Worm (Caenorhabditis elegans) whole organism, mixed stage, embryonic: ENCODE results near the gene C04A11.1.

Experiments
- bed-3 ChIP-seq: fragments of 200-800 bp; sonication (Bioruptor generic); optimal IDR thresholded peaks from 3 replicates; lab custom pipeline; 2018; ENCODE audit warnings: mild to moderate bottlenecking, missing genetic modification characterization, moderate library complexity, missing compliant biosample characterization
- blmp-1 ChIP-seq: fragments of 150-350 bp; optimal IDR thresholded peaks from 2 replicates; lab custom pipeline; 2014; ENCODE audit warnings: missing biosample characterization, missing genetic modification characterization
- ceh-39 ChIP-seq: fragments of 150-350 bp; optimal IDR thresholded peaks from 2 replicates; lab custom pipeline; 2014; ENCODE audit warnings: missing biosample characterization, missing genetic modification characterization
- ceh-43 ChIP-seq: fragments of 200-800 bp; sonication (Bioruptor generic); optimal IDR thresholded peaks from 2 replicates; lab custom pipeline; 2018; ENCODE audit warnings: mild to moderate bottlenecking, missing genetic modification characterization, moderate library complexity, missing compliant biosample characterization
- ceh-83 ChIP-seq: fragments of 200-800 bp; sonication (Bioruptor generic); optimal IDR thresholded peaks from 2 replicates; lab custom pipeline; 2018; ENCODE audit warnings: mild to moderate bottlenecking, missing genetic modification characterization, missing compliant biosample characterization
- ces-1 ChIP-seq: fragments of 150-350 bp; optimal IDR thresholded peaks from 2 replicates; lab custom pipeline; 2014; ENCODE audit warnings: missing biosample characterization, missing genetic modification reagents, missing genetic modification characterization
- cnd-1 ChIP-seq: fragments of 200-800 bp; sonication (Bioruptor generic); optimal IDR thresholded peaks from 2 replicates; lab custom pipeline; 2018; ENCODE audit warnings: mild to moderate bottlenecking, missing genetic modification characterization, missing compliant biosample characterization
- flh-1 ChIP-seq: fragments of 200-800 bp; sonication (Bioruptor generic); optimal IDR thresholded peaks from 2 replicates; lab custom pipeline; 2018; ENCODE audit warnings: mild to moderate bottlenecking, missing genetic modification characterization, moderate library complexity, missing compliant biosample characterization
- ham-2 ChIP-seq: fragments of 200-800 bp; sonication (Bioruptor generic); optimal IDR thresholded peaks from 2 replicates; lab custom pipeline; 2018; ENCODE audit warnings: mild to moderate bottlenecking, missing genetic modification characterization, missing compliant biosample characterization
- hlh-1 ChIP-seq: fragments of 150-350 bp; optimal IDR thresholded peaks from 2 replicates; lab custom pipeline; 2014; ENCODE audit warnings: missing biosample characterization, missing genetic modification reagents, missing genetic modification characterization
- lin-32 ChIP-seq: fragments of 200-800 bp; sonication (Bioruptor generic); optimal IDR thresholded peaks from 2 replicates; lab custom pipeline; 2018; ENCODE audit warnings: mild to moderate bottlenecking, missing genetic modification characterization, missing compliant biosample characterization
- mab-5 ChIP-seq: fragments of 150-350 bp; optimal IDR thresholded peaks from 2 replicates; lab custom pipeline; 2014; ENCODE audit warnings: missing biosample characterization, missing genetic modification characterization
- mep-1 ChIP-seq: fragments of 150-350 bp; optimal IDR thresholded peaks from 2 replicates; lab custom pipeline; 2017; ENCODE audit warnings: missing biosample characterization, missing genetic modification reagents, missing genetic modification characterization, inconsistent platforms
- mls-2 ChIP-seq: sonication (generic microtip); optimal IDR thresholded peaks from 2 replicates; lab custom pipeline; 2016; ENCODE audit warnings: mild to moderate bottlenecking, missing genetic modification characterization, moderate library complexity, missing compliant biosample characterization
- nhr-12 ChIP-seq: fragments of 150-350 bp; optimal IDR thresholded peaks from 2 replicates; lab custom pipeline; 2014; ENCODE audit warnings: missing biosample characterization, missing genetic modification characterization
- nhr-2 ChIP-seq: fragments of 150-350 bp; optimal IDR thresholded peaks from 2 replicates; lab custom pipeline; 2014; ENCODE audit warnings: missing biosample characterization, missing genetic modification characterization
- nhr-237 ChIP-seq: fragments of 150-350 bp; optimal IDR thresholded peaks from 2 replicates; lab custom pipeline; 2014; ENCODE audit warnings: missing biosample characterization, missing genetic modification characterization
- nhr-28 ChIP-seq: fragments of 150-350 bp; optimal IDR thresholded peaks from 2 replicates; lab custom pipeline; 2014; ENCODE audit warnings: missing biosample characterization, missing genetic modification characterization
- nhr-76 ChIP-seq: sonication (generic microtip); optimal IDR thresholded peaks from 2 replicates; lab custom pipeline; 2017; ENCODE audit warnings: missing biosample characterization, missing genetic modification characterization
- pha-4 ChIP-seq: fragments of 150-350 bp; optimal IDR thresholded peaks from 2 replicates; lab custom pipeline; 2018; ENCODE audit warnings: missing biosample characterization, missing genetic modification reagents, missing genetic modification characterization
- sem-2 ChIP-seq: fragments of 200-800 bp; sonication (Bioruptor generic); optimal IDR thresholded peaks from 2 replicates; lab custom pipeline; 2018; ENCODE audit warnings: mild to moderate bottlenecking, missing genetic modification characterization, missing compliant biosample characterization
- snpc-4 ChIP-seq: fragments of 150-350 bp; optimal IDR thresholded peaks from 2 replicates; lab custom pipeline; 2014; ENCODE audit warnings: missing biosample characterization, missing genetic modification characterization
- sptf-1 ChIP-seq: sonication (generic microtip); optimal IDR thresholded peaks from 2 replicates; lab custom pipeline; 2017; ENCODE audit warnings: mild to moderate bottlenecking, missing genetic modification characterization, moderate library complexity, missing compliant biosample characterization
- tbx-8 ChIP-seq: fragments of 200-800 bp; sonication (Bioruptor generic); optimal IDR thresholded peaks from 2 replicates; lab custom pipeline; 2018; ENCODE audit warnings: mild to moderate bottlenecking, missing genetic modification characterization, moderate library complexity, missing compliant biosample characterization
- unc-120 ChIP-seq: sonication (generic microtip); optimal IDR thresholded peaks from 2 replicates; lab custom pipeline; 2017; ENCODE audit warnings: missing genetic modification characterization, missing compliant biosample characterization; ENCODE audit not compliant: poor library complexity, severe bottlenecking
- unc-62 ChIP-seq: fragments of 150-350 bp; optimal IDR thresholded peaks from 2 replicates; lab custom pipeline; 2014; ENCODE audit warnings: missing biosample characterization, missing genetic modification reagents, missing genetic modification characterization
- zip-8 ChIP-seq: fragments of 150-350 bp; optimal IDR thresholded peaks from 2 replicates; lab custom pipeline; 2014; ENCODE audit warnings: missing biosample characterization, missing genetic modification characterization

C04A11.1 gene

DNA sequence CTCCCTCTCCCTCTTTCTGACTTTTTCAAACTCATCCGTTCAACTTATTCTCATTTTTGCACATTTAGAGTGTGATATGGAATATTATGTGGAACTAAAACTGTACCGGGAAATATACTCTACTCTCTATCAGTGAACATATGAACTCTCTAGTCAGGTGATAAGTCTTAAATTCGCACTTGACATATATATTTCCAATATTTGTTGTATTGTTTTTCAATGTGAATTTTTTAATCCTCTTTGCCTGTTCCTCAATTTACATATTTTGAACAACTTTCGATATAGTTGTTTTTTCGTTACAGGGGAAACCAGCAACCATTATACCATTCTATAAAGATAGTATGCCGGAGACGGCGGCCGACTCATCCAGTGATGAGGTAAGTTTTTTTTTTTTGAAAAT is at the start of gene C04A11.1:
TSS of gene C04A11.1 (plus strand) at position 301 of the 400 bp plus-strand sequence.
- no peak for TF ChIP-seq nhr-2 (tag; lab: Kevin White, UChicago)
- TF ChIP-seq bed-3: no peak
- TF ChIP-seq nhr-28 (tag; lab: Kevin White, UChicago): no peak

DNA sequence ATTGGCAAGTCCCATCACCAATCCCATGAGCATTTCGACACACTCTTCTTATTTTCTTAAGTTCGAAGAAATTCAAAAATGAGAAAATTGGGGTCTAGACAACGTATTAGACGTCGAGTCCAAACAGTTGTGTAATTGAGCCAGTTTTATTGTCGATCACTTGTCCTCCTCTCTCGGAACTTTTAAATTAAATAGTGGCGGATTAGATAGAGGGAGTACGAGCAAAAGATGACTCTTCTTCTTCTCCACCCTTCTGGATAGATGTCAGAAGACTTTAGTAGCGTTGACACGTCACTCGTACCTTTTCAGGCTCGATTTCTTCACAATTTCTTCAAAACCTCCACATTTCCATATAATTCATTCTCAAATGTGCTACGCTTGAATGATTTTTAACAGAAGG is 45.1 kb upstream of the C04A11.1 start:
- TF ChIP-seq nhr-237 (tag; lab: Kevin White, UChicago): no peak
- peak; percentile 35 for TF ChIP-seq ces-1 (GFP tag; lab: Kevin White, UChicago)
- TF ChIP-seq nhr-28 (tag; lab: Kevin White, UChicago): no peak

DNA sequence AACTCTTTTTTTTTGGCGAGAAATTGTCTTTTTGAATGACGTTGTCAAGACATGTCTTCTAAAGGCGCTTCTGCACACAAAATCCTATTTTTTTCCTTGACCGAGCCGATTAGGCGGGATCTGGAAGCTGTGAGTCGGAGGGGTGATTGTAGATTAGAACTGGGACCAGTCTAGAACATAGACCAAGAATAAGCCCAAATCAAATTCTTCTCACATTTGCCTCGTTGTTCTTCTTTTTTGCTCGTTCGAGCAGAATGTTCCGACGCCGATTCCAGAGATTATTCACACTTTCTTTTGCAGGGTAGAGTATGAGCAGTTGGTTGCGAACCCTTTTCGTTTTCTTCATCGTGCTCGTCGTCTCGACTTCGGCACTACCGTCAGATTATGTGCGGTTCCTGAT is 41.7 kb upstream of the C04A11.1 start, which contains the start of gene nlp-53:
TSS of gene nlp-53 (plus strand) at position 301 of the 400 bp plus-strand sequence.
- TF ChIP-seq unc-120 (tag; lab: Kevin White, UChicago) (no peak), hlh-1 (tag; lab: Kevin White, UChicago) (no peak), ceh-39 (no peak), unc-62 (GFP tag; lab: Kevin White, UChicago) (no peak), zip-8 (tag; lab: Kevin White, UChicago) (no peak), pha-4 (tag; lab: Kevin White, UChicago) (no peak), nhr-12 (tag; lab: Kevin White, UChicago) (no peak), cnd-1 (tag; lab: Kevin White, UChicago) (no peak), ham-2 (GFP tag; lab: Kevin White, UChicago) (no peak)

DNA sequence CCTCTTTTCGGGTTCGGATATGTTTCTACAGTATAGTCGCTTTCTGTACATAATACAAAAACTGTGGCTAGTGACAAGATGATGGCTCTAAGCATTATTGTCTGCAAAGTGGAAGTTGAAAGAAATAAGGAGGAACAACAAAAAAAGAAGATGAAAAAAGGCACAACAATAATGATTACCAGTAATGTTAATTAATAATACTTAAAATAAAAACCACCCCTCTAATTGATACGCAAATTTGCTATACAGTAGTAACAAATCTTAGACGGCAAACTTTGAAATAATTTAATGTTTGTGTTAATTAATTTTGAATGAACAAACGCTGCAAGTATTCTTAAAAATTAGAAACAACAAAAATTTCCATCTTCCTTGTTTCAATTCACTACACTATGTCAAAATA is 38.7 kb upstream of the C04A11.1 start, which contains the start of gene Y12A6A.1:
TSS of gene Y12A6A.1 (minus strand) at position 101 of the 400 bp plus-strand sequence.
- TF ChIP-seq unc-62 (GFP tag; lab: Kevin White, UChicago): no peak
- TF ChIP-seq ces-1 (GFP tag; lab: Kevin White, UChicago): no peak
- TF ChIP-seq zip-8 (tag; lab: Kevin White, UChicago): no peak
- no peak for TF ChIP-seq lin-32 (GFP tag; lab: Kevin White, UChicago)
- TF ChIP-seq cnd-1 (tag; lab: Kevin White, UChicago): no peak
- TF ChIP-seq ceh-83: no peak
- TF ChIP-seq tbx-8 (GFP tag; lab: Kevin White, UChicago): no peak
- no peak for TF ChIP-seq bed-3
- TF ChIP-seq hlh-1 (tag; lab: Kevin White, UChicago): no peak
- TF ChIP-seq sem-2: no peak
- TF ChIP-seq mep-1 (tag; lab: Kevin White, UChicago): no peak
- TF ChIP-seq nhr-76 (tag; lab: Kevin White, UChicago): no peak
- TF ChIP-seq ceh-39: no peak
- no peak for TF ChIP-seq mab-5 (tag; lab: Kevin White, UChicago)
- no peak for TF ChIP-seq mls-2
- TF ChIP-seq snpc-4 (tag; lab: Kevin White, UChicago): no peak
- no peak for TF ChIP-seq nhr-2 (tag; lab: Kevin White, UChicago)
- no peak for TF ChIP-seq flh-1 (GFP tag; lab: Kevin White, UChicago)
- no peak for TF ChIP-seq pha-4 (tag; lab: Kevin White, UChicago)
- TF ChIP-seq ceh-43 (GFP tag; lab: Kevin White, UChicago): no peak

DNA sequence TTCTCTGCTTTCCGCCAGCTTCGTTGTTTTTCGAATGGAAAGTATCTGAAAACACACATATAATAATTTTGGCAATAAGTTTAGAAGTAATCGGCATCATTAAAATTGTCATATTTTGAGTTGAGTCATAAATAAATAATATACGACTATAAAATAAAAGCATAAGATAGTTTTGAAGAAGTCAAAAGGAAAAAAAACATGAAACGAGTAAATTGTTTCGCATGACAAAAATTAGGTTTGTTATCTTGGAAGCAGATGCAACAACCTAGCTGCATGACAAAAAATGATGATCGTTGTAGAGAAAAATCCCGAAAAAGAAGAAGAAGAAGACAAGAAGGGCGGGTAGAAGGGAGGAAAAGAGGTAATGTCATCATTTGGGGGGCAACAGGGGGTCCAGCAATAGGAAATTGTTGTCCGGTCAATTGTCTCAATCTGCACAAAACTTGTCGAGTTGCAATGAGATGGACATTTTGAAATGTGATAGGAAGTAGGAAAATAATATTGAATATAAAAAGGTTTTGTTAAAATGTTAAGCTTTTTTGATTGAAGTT is 29.1 kb upstream of the C04A11.1 start, which contains the start of gene nlg-1:
TSS of gene nlg-1 (minus strand) at position 51 of the 551 bp plus-strand sequence.
- peak; percentile 77 for TF ChIP-seq ces-1 (GFP tag; lab: Kevin White, UChicago)
- no peak for TF ChIP-seq blmp-1 (tag; lab: Kevin White, UChicago)
- TF ChIP-seq zip-8 (tag; lab: Kevin White, UChicago): no peak
- no peak for TF ChIP-seq cnd-1 (tag; lab: Kevin White, UChicago)
- TF ChIP-seq hlh-1 (tag; lab: Kevin White, UChicago): no peak
- no peak for TF ChIP-seq nhr-2 (tag; lab: Kevin White, UChicago)
- TF ChIP-seq nhr-12 (tag; lab: Kevin White, UChicago): no peak
- no peak for TF ChIP-seq mab-5 (tag; lab: Kevin White, UChicago)
- TF ChIP-seq sem-2: no peak

DNA sequence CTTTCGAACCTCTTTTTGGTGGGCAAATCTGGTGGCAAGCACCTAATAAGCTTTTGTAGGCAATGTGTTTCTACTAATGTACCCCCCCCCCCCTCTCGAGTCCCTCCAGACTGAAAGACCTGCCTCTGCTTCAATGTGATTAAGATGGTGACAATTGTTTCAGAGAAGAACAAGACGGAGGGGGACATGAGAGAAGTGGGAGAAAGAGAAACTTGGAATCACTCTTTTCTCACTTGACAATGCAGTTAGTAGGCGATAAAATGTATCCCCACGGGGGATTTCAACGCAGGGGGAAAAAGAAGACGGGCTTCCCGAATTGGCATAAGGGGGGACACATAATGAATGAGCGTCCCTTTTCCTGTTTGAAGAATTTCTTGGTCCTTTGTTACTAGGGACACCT is 28.1 kb upstream of the C04A11.1 start:
- TF ChIP-seq ces-1 (GFP tag; lab: Kevin White, UChicago) (peak; percentile 79), sptf-1 (tag; lab: Kevin White, UChicago) (peak; percentile 17), sem-2 (no peak), ham-2 (GFP tag; lab: Kevin White, UChicago) (no peak), blmp-1 (tag; lab: Kevin White, UChicago) (no peak), zip-8 (tag; lab: Kevin White, UChicago) (no peak), ceh-39 (no peak), nhr-12 (tag; lab: Kevin White, UChicago) (no peak)
